Fruit fly (Drosophila melanogaster) whole organism, embryonic: ENCODE data around the gene OtopLb.

Experiments used
- ATbp ChIP-seq: fragments of 200-800 bp; sonication (Bioruptor generic); optimal IDR thresholded peaks from 2 replicates; lab custom pipeline; 2017; ENCODE audit warnings: missing biosample characterization, mild to moderate bottlenecking, missing genetic modification characterization, missing genetic modification reagents
- Bteb2 ChIP-seq: fragments of 200-800 bp; sonication (Bioruptor generic); optimal IDR thresholded peaks from 2 replicates; lab custom pipeline; 2016; ENCODE audit warnings: missing biosample characterization, missing genetic modification characterization
- C15 ChIP-seq: fragments of 200-800 bp; sonication (Bioruptor generic); IDR thresholded peaks from 3 replicates; pipeline ENCODE4 v1.3.6; 2022; ENCODE audit warnings: missing biosample characterization, missing genetic modification characterization
- CG10959 ChIP-seq: fragments of 200-800 bp; sonication (Bioruptor generic); IDR thresholded peaks from 2 replicates; pipeline ENCODE4 v1.3.6; 2022; ENCODE audit warnings: missing biosample characterization, missing genetic modification characterization
- CG13424 ChIP-seq: fragments of 200-800 bp; sonication (Bioruptor generic); optimal IDR thresholded peaks from 2 replicates; lab custom pipeline; 2019; ENCODE audit warnings: missing biosample characterization, mild to moderate bottlenecking, missing genetic modification characterization, moderate library complexity
- CG17612 ChIP-seq: fragments of 200-800 bp; sonication (Bioruptor generic); IDR thresholded peaks from 2 replicates; pipeline ENCODE4 v1.3.6; 2022; ENCODE audit warnings: missing biosample characterization, missing genetic modification characterization
- CG18619 ChIP-seq: fragments of 200-800 bp; sonication (Bioruptor generic); optimal IDR thresholded peaks from 3 replicates; lab custom pipeline; 2017; ENCODE audit warnings: missing biosample characterization, mild to moderate bottlenecking, missing genetic modification characterization
- CG3163 ChIP-seq: fragments of 200-800 bp; sonication (Bioruptor generic); optimal IDR thresholded peaks from 3 replicates; lab custom pipeline; 2016; ENCODE audit warnings: missing biosample characterization, missing genetic modification characterization
- CG33557 ChIP-seq: fragments of 200-800 bp; sonication (Bioruptor generic); optimal IDR thresholded peaks from 2 replicates; lab custom pipeline; 2019; ENCODE audit warnings: missing biosample characterization, mild to moderate bottlenecking, missing genetic modification characterization, moderate library complexity
- CG3726 ChIP-seq: fragments of 200-800 bp; sonication (Bioruptor generic); IDR thresholded peaks from 3 replicates; pipeline ENCODE4, ENCODE4 v1.3.6; 2022; ENCODE audit warnings: missing biosample characterization, missing genetic modification characterization
- CG4328 ChIP-seq: fragments of 200-800 bp; sonication (Bioruptor generic); optimal IDR thresholded peaks from 3 replicates; lab custom pipeline; 2017; ENCODE audit warnings: missing biosample characterization, missing genetic modification reagents, missing genetic modification characterization
- CG4820 ChIP-seq: fragments of 200-800 bp; sonication (Bioruptor generic); optimal IDR thresholded peaks from 3 replicates; lab custom pipeline; 2016; ENCODE audit warnings: missing biosample characterization, missing genetic modification characterization
- CG6272 ChIP-seq: fragments of 200-800 bp; sonication (Bioruptor generic); IDR thresholded peaks from 2 replicates; pipeline ENCODE4 v1.3.6; 2022; ENCODE audit warnings: missing biosample characterization, missing genetic modification characterization
- CTCF ChIP-seq: fragments of 200-800 bp; sonication (Bioruptor generic); optimal IDR thresholded peaks from 2 replicates; lab custom pipeline; 2017; ENCODE audit warnings: missing biosample characterization, mild to moderate bottlenecking, missing genetic modification characterization, moderate library complexity
- Camta ChIP-seq: fragments of 200-800 bp; sonication (Bioruptor generic); optimal IDR thresholded peaks from 2 replicates; lab custom pipeline; 2016; ENCODE audit warnings: missing biosample characterization, missing genetic modification characterization
- CoRest ChIP-seq: fragments of 200-800 bp; sonication (Bioruptor generic); optimal IDR thresholded peaks from 3 replicates; lab custom pipeline; 2018; ENCODE audit warnings: missing biosample characterization, mild to moderate bottlenecking, missing genetic modification characterization, moderate library complexity
- D19A ChIP-seq: fragments of 200-800 bp; optimal IDR thresholded peaks from 3 replicates; lab custom pipeline; 2019; ENCODE audit warnings: missing biosample characterization, mild to moderate bottlenecking, missing genetic modification characterization, moderate library complexity
- Doc2 ChIP-seq: fragments of 200-800 bp; sonication (Bioruptor generic); IDR thresholded peaks from 2 replicates; pipeline ENCODE4 v1.3.6; 2022; ENCODE audit warnings: missing biosample characterization, missing genetic modification characterization
- E2f2 ChIP-seq: fragments of 200-800 bp; sonication (Bioruptor generic); IDR thresholded peaks from 2 replicates; pipeline ENCODE4 v1.3.6; 2022; ENCODE audit warnings: missing biosample characterization, missing genetic modification characterization
- Elba2 ChIP-seq: fragments of 200-800 bp; sonication (Bioruptor generic); optimal IDR thresholded peaks from 3 replicates; lab custom pipeline; 2016; ENCODE audit warnings: missing biosample characterization, missing genetic modification characterization
- Fer3 ChIP-seq: fragments of 200-800 bp; sonication (Bioruptor generic); optimal IDR thresholded peaks from 2 replicates; lab custom pipeline; 2018; ENCODE audit warnings: missing biosample characterization, mild to moderate bottlenecking, missing genetic modification characterization, moderate library complexity
- H2.0 ChIP-seq: fragments of 200-800 bp; sonication (Bioruptor generic); IDR thresholded peaks from 2 replicates; pipeline ENCODE4 v1.3.6; 2022; ENCODE audit warnings: missing biosample characterization, missing genetic modification characterization
- HLH4C ChIP-seq: fragments of 200-800 bp; sonication (Bioruptor generic); IDR thresholded peaks from 3 replicates; pipeline ENCODE4 v1.3.6; 2022; ENCODE audit warnings: missing biosample characterization, missing genetic modification characterization; ENCODE audit not compliant: partially characterized antibody
- MBD-R2 ChIP-seq: fragments of 200-800 bp; sonication (Bioruptor generic); IDR thresholded peaks from 2 replicates; pipeline ENCODE4 v1.3.6; 2022; ENCODE audit warnings: missing biosample characterization, missing genetic modification characterization
- Mrtf ChIP-seq: fragments of 200-800 bp; sonication (Bioruptor generic); IDR thresholded peaks from 3 replicates; pipeline ENCODE4 v1.3.6; 2022; ENCODE audit warnings: missing biosample characterization, missing genetic modification characterization
- NC2β ChIP-seq: fragments of 200-800 bp; sonication (Bioruptor generic); optimal IDR thresholded peaks from 2 replicates; lab custom pipeline; 2016; ENCODE audit warnings: missing biosample characterization, missing genetic modification characterization
- Oli ChIP-seq: fragments of 200-800 bp; sonication (Bioruptor generic); optimal IDR thresholded peaks from 2 replicates; lab custom pipeline; 2018; ENCODE audit warnings: missing biosample characterization, mild to moderate bottlenecking, missing genetic modification characterization, moderate library complexity
- Six4 ChIP-seq: fragments of 200-800 bp; sonication (Bioruptor generic); optimal IDR thresholded peaks from 2 replicates; lab custom pipeline; 2016; ENCODE audit warnings: missing biosample characterization, missing genetic modification characterization
- Sry-β ChIP-seq: fragments of 200-800 bp; sonication (Bioruptor generic); optimal IDR thresholded peaks from 2 replicates; lab custom pipeline; 2018; ENCODE audit warnings: missing biosample characterization, mild to moderate bottlenecking, missing genetic modification characterization, moderate library complexity
- Taf1 ChIP-seq: fragments of 200-800 bp; sonication (Bioruptor generic); IDR thresholded peaks from 2 replicates; pipeline ENCODE4 v1.3.6; 2022; ENCODE audit warnings: missing biosample characterization, missing genetic modification characterization
- cato ChIP-seq: fragments of 200-800 bp; sonication (Bioruptor generic); optimal IDR thresholded peaks from 2 replicates; lab custom pipeline; 2016; ENCODE audit warnings: missing biosample characterization, missing genetic modification characterization, borderline replicate concordance
- chm ChIP-seq: fragments of 200-800 bp; sonication (Bioruptor generic); IDR thresholded peaks from 2 replicates; pipeline ENCODE4 v1.3.6; 2022; ENCODE audit warnings: missing biosample characterization, missing genetic modification characterization
- ci ChIP-seq: fragments of 200-800 bp; sonication (Bioruptor generic); IDR thresholded peaks from 3 replicates; pipeline ENCODE4 v1.3.6; 2022; ENCODE audit warnings: missing biosample characterization, missing genetic modification characterization
- crc ChIP-seq: fragments of 200-800 bp; sonication (Bioruptor generic); optimal IDR thresholded peaks from 2 replicates; lab custom pipeline; 2016; ENCODE audit warnings: missing biosample characterization, missing genetic modification characterization
- da ChIP-seq: fragments of 200-800 bp; sonication (Bioruptor generic); optimal IDR thresholded peaks from 2 replicates; lab custom pipeline; 2016; ENCODE audit warnings: missing biosample characterization, missing genetic modification characterization
- eyg ChIP-seq: fragments of 200-800 bp; sonication (Bioruptor generic); optimal IDR thresholded peaks from 3 replicates; lab custom pipeline; 2016; ENCODE audit warnings: missing biosample characterization, missing genetic modification characterization
- fd64A ChIP-seq: fragments of 200-800 bp; sonication (Bioruptor generic); optimal IDR thresholded peaks from 3 replicates; lab custom pipeline; 2018; ENCODE audit warnings: missing biosample characterization, mild to moderate bottlenecking, missing genetic modification characterization
- gcm ChIP-seq: fragments of 200-800 bp; sonication (Bioruptor generic); optimal IDR thresholded peaks from 2 replicates; lab custom pipeline; 2019; ENCODE audit warnings: missing biosample characterization, mild to moderate bottlenecking, missing genetic modification characterization, moderate library complexity
- kay ChIP-seq: fragments of 200-800 bp; sonication (Bioruptor generic); optimal IDR thresholded peaks from 2 replicates; lab custom pipeline; 2016; ENCODE audit warnings: missing biosample characterization, missing genetic modification characterization
- lov ChIP-seq, 2 experiments: fragments of 200-800 bp in 1 of 2; fragments of >200 bp in 1 of 2; sonication (Bioruptor generic) in 1 of 2; IDR thresholded peaks in 1 of 2; optimal IDR thresholded peaks in 1 of 2; 2 replicates in 1 of 2; 3 replicates in 1 of 2; pipeline versions ENCODE4 v1.3.6 to Lab custom; 2017 to 2022; ENCODE audit warnings: missing biosample characterization in 1 of 2, missing genetic modification characterization in 1 of 2
- pfk ChIP-seq: fragments of 200-800 bp; sonication (Bioruptor generic); optimal IDR thresholded peaks from 2 replicates; lab custom pipeline; 2018; ENCODE audit warnings: missing biosample characterization, mild to moderate bottlenecking, missing genetic modification characterization, moderate library complexity
- psq ChIP-seq: fragments of 200-800 bp; sonication (Bioruptor generic); optimal IDR thresholded peaks from 2 replicates; lab custom pipeline; 2017; ENCODE audit warnings: missing biosample characterization, missing genetic modification characterization
- salm ChIP-seq: fragments of 200-800 bp; sonication (Bioruptor generic); optimal IDR thresholded peaks from 2 replicates; lab custom pipeline; 2018; ENCODE audit warnings: missing biosample characterization, mild to moderate bottlenecking, missing genetic modification characterization
- scrt ChIP-seq: fragments of 200-800 bp; sonication (Bioruptor generic); optimal IDR thresholded peaks from 2 replicates; lab custom pipeline; 2018; ENCODE audit warnings: missing biosample characterization, mild to moderate bottlenecking, missing genetic modification characterization, moderate library complexity
- shn ChIP-seq: fragments of 200-800 bp; sonication (Bioruptor generic); optimal IDR thresholded peaks from 3 replicates; lab custom pipeline; 2016; ENCODE audit warnings: missing biosample characterization, missing genetic modification characterization
- sima ChIP-seq: fragments of 200-800 bp; sonication (Bioruptor generic); optimal IDR thresholded peaks from 2 replicates; lab custom pipeline; 2016; ENCODE audit warnings: missing biosample characterization, missing genetic modification characterization
- slp2 ChIP-seq: fragments of 200-800 bp; sonication (Bioruptor generic); optimal IDR thresholded peaks from 2 replicates; lab custom pipeline; 2016; ENCODE audit warnings: missing biosample characterization, missing genetic modification characterization
- stc ChIP-seq: fragments of 200-800 bp; sonication (Bioruptor generic); IDR thresholded peaks from 2 replicates; pipeline ENCODE4 v1.3.6; 2022; ENCODE audit warnings: missing biosample characterization, missing genetic modification characterization
- yki ChIP-seq: fragments of >200 bp; optimal IDR thresholded peaks from 3 replicates; lab custom pipeline; 2018
- zen ChIP-seq: fragments of 200-800 bp; sonication (Bioruptor generic); optimal IDR thresholded peaks from 3 replicates; lab custom pipeline; 2018; ENCODE audit warnings: missing biosample characterization, mild to moderate bottlenecking, missing genetic modification characterization, moderate library complexity

OtopLb gene

dm6 chr2L:3301755-3302499 lies 21.6 kb upstream of the OtopLb start (continued):
- peak; percentile 99 for TF ChIP-seq sima
- peak; percentile 99 for TF ChIP-seq fd64A
- peak; percentile 99 for TF ChIP-seq crc
- TF ChIP-seq NC2β, result peak; percentile 99
- TF ChIP-seq CG33557 (GFP tag; lab: Kevin White, UChicago), result peak; percentile 100
- peak; percentile 99 for TF ChIP-seq cato (GFP tag; lab: Kevin White, UChicago)
- TF ChIP-seq Bteb2 (GFP tag; lab: Kevin White, UChicago), result peak; percentile 99
- peak; percentile 100 for TF ChIP-seq Six4 (GFP tag; lab: Kevin White, UChicago)
- peak; percentile 100 for TF ChIP-seq ci (GFP tag; lab: Robert Waterston, UW)
- peak; percentile 100 for TF ChIP-seq MBD-R2
- TF ChIP-seq lov (optimal IDR thresholded peaks at IDR 0.05; lab: Kevin White, UChicago), result no peak
- peak; percentile 99 for TF ChIP-seq lov (GFP tag; IDR thresholded peaks at IDR 0.05; lab: Robert Waterston, UW)
- peak; percentile 99 for TF ChIP-seq Mrtf (GFP tag; lab: Robert Waterston, UW)
- TF ChIP-seq scrt (GFP tag; lab: Kevin White, UChicago), result peak; percentile 99
- TF ChIP-seq ATbp (GFP tag; lab: Kevin White, UChicago), result peak; percentile 100
- peak; percentile 100 for TF ChIP-seq CoRest (tag; lab: Kevin White, UChicago)
- peak; percentile 99 for TF ChIP-seq zen (tag; lab: Kevin White, UChicago)
- peak; percentile 100 for TF ChIP-seq CG18619 (GFP tag; lab: Kevin White, UChicago)
- peak; percentile 98 for TF ChIP-seq stc (GFP tag; lab: Robert Waterston, UW)
- peak; percentile 89 for TF ChIP-seq E2f2
- peak; percentile 99 for TF ChIP-seq H2.0
- TF ChIP-seq CG13424 (tag; lab: Kevin White, UChicago), result peak; percentile 100
- TF ChIP-seq slp2, result peak; percentile 99
- TF ChIP-seq eyg (GFP tag; lab: Kevin White, UChicago), result peak; percentile 99
- peak; percentile 99 for TF ChIP-seq da
- TF ChIP-seq CTCF (GFP tag; lab: Kevin White, UChicago), result peak; percentile 79
- peak; percentile 99 for TF ChIP-seq CG10959 (GFP tag; lab: Robert Waterston, UW)
- TF ChIP-seq Oli, result peak; percentile 99
- TF ChIP-seq psq, result peak; percentile 96
- peak; percentile 99 for TF ChIP-seq Taf1
- TF ChIP-seq Doc2 (GFP tag; lab: Robert Waterston, UW), result peak; percentile 97
- TF ChIP-seq gcm, result peak; percentile 100
- peak; percentile 99 for TF ChIP-seq salm (tag; lab: Kevin White, UChicago)
- TF ChIP-seq Camta (GFP tag; lab: Kevin White, UChicago), result peak; percentile 99
- TF ChIP-seq CG6272 (GFP tag; lab: Robert Waterston, UW), result peak; percentile 99
- peak; percentile 100 for TF ChIP-seq chm (GFP tag; lab: Robert Waterston, UW)
- peak; percentile 23 for TF ChIP-seq yki (lab: Kevin White, UChicago)
- TF ChIP-seq Fer3 (tag; lab: Kevin White, UChicago), result peak; percentile 100
- TF ChIP-seq C15, result peak; percentile 99
- TF ChIP-seq CG4820 (GFP tag; lab: Kevin White, UChicago), result peak; percentile 99
- TF ChIP-seq CG3726, result peak; percentile 99
- TF ChIP-seq D19A, result peak; percentile 98
- TF ChIP-seq CG4328, result peak; percentile 100
- peak; percentile 87 for TF ChIP-seq pfk (GFP tag; lab: Kevin White, UChicago)
- peak; percentile 99 for TF ChIP-seq CG17612 (GFP tag; lab: Robert Waterston, UW)
- peak; percentile 96 for TF ChIP-seq CG3163 (GFP tag; lab: Kevin White, UChicago)
- TF ChIP-seq Sry-β (GFP tag; lab: Kevin White, UChicago), result peak; percentile 79
- TF ChIP-seq Elba2 (GFP tag; lab: Kevin White, UChicago), result peak; percentile 95
- 0 out of 3 replicates have a peak, but pooled peaks have one; percentile 33 for TF ChIP-seq HLH4C
- TF ChIP-seq shn (GFP tag; lab: Kevin White, UChicago), result peak; percentile 99
- peak; percentile 99 for TF ChIP-seq kay (GFP tag; lab: Kevin White, UChicago)
